Fruit fly (Drosophila melanogaster): ENCODE results near the gene CG12885.

The CG12885 gene

dm6 chr3R:27580274-27581011, 59.8 kb downstream of the CG12885 start (continued):
- no peak for TF ChIP-seq btn (GFP tag; optimal IDR thresholded peaks at IDR 0.05)
- TF ChIP-seq sob (GFP tag; IDR thresholded peaks at IDR 0.05): 0 out of 2 replicates have a peak, but pooled peaks have one; percentile 10
- no peak for TF ChIP-seq CG3995 (GFP tag; optimal IDR thresholded peaks at IDR 0.05)
- no peak for TF ChIP-seq tio (GFP tag; optimal IDR thresholded peaks at IDR 0.05)
- TF ChIP-seq ac (GFP tag; optimal IDR thresholded peaks at IDR 0.05): no peak
- TF ChIP-seq CG31224 (GFP tag; IDR thresholded peaks at IDR 0.05): no peak
- no peak for TF ChIP-seq CG32767 (GFP tag; IDR thresholded peaks at IDR 0.05)
- TF ChIP-seq abd-A (tag; optimal IDR thresholded peaks at IDR 0.05): peak; percentile 47
- no peak for TF ChIP-seq Gsc (GFP tag; IDR thresholded peaks at IDR 0.05)
- no peak for TF ChIP-seq Dp (GFP tag; optimal IDR thresholded peaks at IDR 0.05)
- peak; percentile 80 to 88 for TF ChIP-seq Trl (optimal IDR thresholded peaks at IDR 0.05)
- no peak for TF ChIP-seq Trl (GFP tag; optimal IDR thresholded peaks at IDR 0.05)
- no peak for TF ChIP-seq gcm (GFP tag; optimal IDR thresholded peaks at IDR 0.05)
- no peak for TF ChIP-seq gro (GFP tag; optimal IDR thresholded peaks at IDR 0.05)
- TF ChIP-seq CG11560 (tag; IDR thresholded peaks at IDR 0.05): no peak
- TF ChIP-seq Rfx (GFP tag; IDR thresholded peaks at IDR 0.05): no peak
- no peak for TF ChIP-seq lilli (GFP tag; optimal IDR thresholded peaks at IDR 0.05)
- TF ChIP-seq CG15011 (GFP tag; optimal IDR thresholded peaks at IDR 0.05): no peak
- peak; percentile 42 for TF ChIP-seq yki (optimal IDR thresholded peaks at IDR 0.05)
- TF ChIP-seq h (optimal IDR thresholded peaks at IDR 0.05): no peak
- TF ChIP-seq H15 (GFP tag; IDR thresholded peaks at IDR 0.05): no peak
- no peak for TF ChIP-seq Vsx1 (GFP tag; optimal IDR thresholded peaks at IDR 0.05)
- no peak for TF ChIP-seq ato (GFP tag; IDR thresholded peaks at IDR 0.05; ENCODE audit: partially characterized antibody)
- no peak for TF ChIP-seq Sry-β (GFP tag; optimal IDR thresholded peaks at IDR 0.05)
- TF ChIP-seq cg (GFP tag; optimal IDR thresholded peaks at IDR 0.05): peak; percentile 84
- no peak for TF ChIP-seq CG2120 (GFP tag; optimal IDR thresholded peaks at IDR 0.05)
- TF ChIP-seq Oli (tag; optimal IDR thresholded peaks at IDR 0.05): no peak
- no peak for TF ChIP-seq Mrtf (GFP tag; IDR thresholded peaks at IDR 0.05)
- TF ChIP-seq fd102C (GFP tag; optimal IDR thresholded peaks at IDR 0.05): no peak
- no peak for TF ChIP-seq CG4404 (GFP tag; IDR thresholded peaks at IDR 0.05)
- no peak for TF ChIP-seq slp2 (GFP tag; optimal IDR thresholded peaks at IDR 0.05)
- peak; percentile 90 for TF ChIP-seq onecut (GFP tag; IDR thresholded peaks at IDR 0.05)
- peak; percentile 74 for TF ChIP-seq mirr (GFP tag; optimal IDR thresholded peaks at IDR 0.05)
- no peak for TF ChIP-seq CG13287 (GFP tag; IDR thresholded peaks at IDR 0.05; ENCODE audit: partially characterized antibody)
- TF ChIP-seq CG6765 (GFP tag; optimal IDR thresholded peaks at IDR 0.05): no peak
- TF ChIP-seq CG4854 (GFP tag; optimal IDR thresholded peaks at IDR 0.05): no peak
- TF ChIP-seq CG9932 (GFP tag; IDR thresholded peaks at IDR 0.05): no peak
- TF ChIP-seq hkb (optimal IDR thresholded peaks at IDR 0.05): no peak
- no peak for TF ChIP-seq hkb (GFP tag; IDR thresholded peaks at IDR 0.05)
- no peak for TF ChIP-seq usp (GFP tag; optimal IDR thresholded peaks at IDR 0.05)
- TF ChIP-seq emc (GFP tag; optimal IDR thresholded peaks at IDR 0.05): no peak
- TF ChIP-seq lola (GFP tag; optimal IDR thresholded peaks at IDR 0.05): no peak
- no peak for TF ChIP-seq CG6683 (GFP tag; optimal IDR thresholded peaks at IDR 0.05)
- TF ChIP-seq gem (tag; optimal IDR thresholded peaks at IDR 0.05): no peak
- TF ChIP-seq CG11504 (tag; optimal IDR thresholded peaks at IDR 0.05): no peak
- TF ChIP-seq CG13296 (GFP tag; optimal IDR thresholded peaks at IDR 0.05): no peak
- no peak for TF ChIP-seq vvl (GFP tag; IDR thresholded peaks at IDR 0.05)
- TF ChIP-seq aop (GFP tag; IDR thresholded peaks at IDR 0.05): no peak
- no peak for TF ChIP-seq CG8924 (tag; optimal IDR thresholded peaks at IDR 0.05)
- TF ChIP-seq Ssrp (tag; optimal IDR thresholded peaks at IDR 0.05): no peak
- TF ChIP-seq MBD-R2 (GFP tag; IDR thresholded peaks at IDR 0.05): no peak
- no peak for TF ChIP-seq CG34422 (GFP tag; IDR thresholded peaks at IDR 0.05)
